Fruit fly (Drosophila melanogaster) S2 (cell line): ENCODE results near the gene CG10011.

Experiments
- CG8478 ChIP-seq: fragments of >200 bp; optimal IDR thresholded peaks from 2 replicates; lab custom pipeline; 2018
- CTCF ChIP-seq, 2 experiments: fragments of >200 bp; optimal IDR thresholded peaks; 2 replicates each; lab custom pipeline; 2018

dm6 chr3R:28585076-28585821, 49.6 kb downstream of the CG10011 start, which contains the start of gene fkh:
- no peak for TF ChIP-seq CTCF (optimal IDR thresholded peaks at IDR 0.05; lab: Kevin White, UChicago)
- TF ChIP-seq CG8478 = no peak
